Fruit fly (Drosophila melanogaster): ENCODE results near the gene CG4872.

- no peak for TF ChIP-seq CG8478 (optimal IDR thresholded peaks at IDR 0.05)
- no peak for TF ChIP-seq CTCF (optimal IDR thresholded peaks at IDR 0.05)
Observed at dm6 chrX:16923503-16923902, 42.4 kb downstream of the CG4872 start.

All from S2 (cell line).